Worm (Caenorhabditis elegans) whole organism, L2 larva: Measurements from ENCODE around the gene ZC204.6.

ENCODE experiments used
- aly-2 ChIP-seq: fragments of 150-350 bp; optimal IDR thresholded peaks from 2 replicates; lab custom pipeline; 2014; ENCODE audit warnings: missing biosample characterization, missing genetic modification characterization
- ama-1 ChIP-seq: fragments of 150-350 bp; optimal IDR thresholded peaks from 2 replicates; lab custom pipeline; 2018; ENCODE audit warnings: inconsistent platforms
- unc-39 ChIP-seq: fragments of 150-350 bp; optimal IDR thresholded peaks from 2 replicates; lab custom pipeline; 2014; ENCODE audit warnings: missing biosample characterization, missing genetic modification characterization
- unc-62 ChIP-seq: fragments of 150-350 bp; optimal IDR thresholded peaks from 2 replicates; lab custom pipeline; 2014; ENCODE audit warnings: missing biosample characterization, missing genetic modification reagents, missing genetic modification characterization
- zag-1 ChIP-seq: fragments of 150-350 bp; optimal IDR thresholded peaks from 2 replicates; lab custom pipeline; 2014; ENCODE audit warnings: missing biosample characterization, missing genetic modification characterization

ce11 chrII:1601507-1601906 is 43.1 kb downstream of the ZC204.6 start, which contains the start of gene bath-47:
- TF ChIP-seq unc-62 (GFP tag; lab: Kevin White, UChicago) (no peak), aly-2 (tag; lab: Kevin White, UChicago) (no peak), ama-1 (no peak), zag-1 (tag; lab: Kevin White, UChicago) (no peak), unc-39 (no peak)
